Worm (Caenorhabditis elegans) whole organism, L3 larva: ENCODE results near the gene Y41E3.19.

Experiments
- ceh-16 ChIP-seq: sonication (generic microtip); optimal IDR thresholded peaks from 2 replicates; lab custom pipeline; 2017; ENCODE audit warnings: missing biosample characterization, missing genetic modification characterization
- lin-15B ChIP-seq: fragments of 150-350 bp; optimal IDR thresholded peaks from 2 replicates; lab custom pipeline; 2014; ENCODE audit warnings: missing biosample characterization, missing genetic modification characterization

DNA sequence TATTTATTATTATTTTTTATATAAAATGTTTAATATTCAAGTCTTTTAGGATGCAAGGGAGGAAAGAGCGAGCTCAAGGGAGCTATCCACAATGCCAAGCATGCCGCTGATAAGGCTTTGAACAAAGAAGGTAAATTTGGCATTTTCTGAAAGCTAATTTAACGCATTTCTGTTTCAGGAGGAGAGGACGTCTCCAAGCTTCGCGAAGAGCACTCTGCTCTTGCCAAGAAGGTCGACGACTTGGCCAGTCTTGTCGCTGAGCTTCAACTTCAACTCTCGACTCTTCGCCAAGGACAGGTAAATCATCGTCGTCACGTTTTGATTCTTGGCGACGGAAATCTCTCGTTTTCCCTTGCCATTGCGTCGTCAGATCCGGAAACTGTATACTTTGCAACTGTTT, 18.4 kb upstream of the Y41E3.19 start:
- no peak for TF ChIP-seq ceh-16 (tag; lab: Kevin White, UChicago)
- no peak for TF ChIP-seq lin-15B (tag; lab: Kevin White, UChicago)
